Fruit fly (Drosophila melanogaster) whole organism, embryonic: ENCODE measurements around the gene Vps39.
A peak's percentile ranks its signal among the peaks of the same experiment; 100 is the strongest.

Source experiments
- Ada2b ChIP-seq: fragments of 200-800 bp; sonication (Bioruptor generic); IDR thresholded peaks from 2 replicates; pipeline ENCODE4 v1.3.6; 2022; ENCODE audit warnings: missing biosample characterization, missing genetic modification characterization
- BtbVII ChIP-seq: fragments of 200-800 bp; sonication (Bioruptor generic); optimal IDR thresholded peaks from 3 replicates; lab custom pipeline; 2017; ENCODE audit warnings: missing biosample characterization, mild to moderate bottlenecking, missing genetic modification characterization
- CG10462 ChIP-seq: fragments of 200-800 bp; sonication (Bioruptor generic); optimal IDR thresholded peaks from 2 replicates; lab custom pipeline; 2016; ENCODE audit warnings: missing biosample characterization, missing genetic modification characterization
- CG10543 ChIP-seq: fragments of 200-800 bp; sonication (Bioruptor generic); optimal IDR thresholded peaks from 3 replicates; lab custom pipeline; 2017; ENCODE audit warnings: missing biosample characterization, mild to moderate bottlenecking, missing genetic modification characterization, moderate library complexity
- CG11723 ChIP-seq: fragments of 200-800 bp; sonication (Bioruptor generic); optimal IDR thresholded peaks from 2 replicates; lab custom pipeline; 2017; ENCODE audit warnings: missing biosample characterization, mild to moderate bottlenecking, missing genetic modification characterization
- CG1233 ChIP-seq: fragments of 200-800 bp; sonication (Bioruptor generic); optimal IDR thresholded peaks from 4 replicates; lab custom pipeline; 2018; ENCODE audit warnings: missing biosample characterization, mild to moderate bottlenecking, missing genetic modification characterization
- CG12942 ChIP-seq: fragments of 200-800 bp; sonication (Bioruptor generic); optimal IDR thresholded peaks from 3 replicates; lab custom pipeline; 2016; ENCODE audit warnings: missing biosample characterization, missing genetic modification characterization
- CG15479 ChIP-seq: fragments of 200-800 bp; sonication (Bioruptor generic); optimal IDR thresholded peaks from 3 replicates; lab custom pipeline; 2019; ENCODE audit warnings: missing biosample characterization, mild to moderate bottlenecking, missing genetic modification characterization, moderate library complexity
- CG1647 ChIP-seq: fragments of 200-800 bp; sonication (Bioruptor generic); optimal IDR thresholded peaks from 3 replicates; lab custom pipeline; 2016; ENCODE audit warnings: missing biosample characterization, missing genetic modification characterization
- CG16813 ChIP-seq: fragments of 200-800 bp; sonication (Bioruptor generic); IDR thresholded peaks from 3 replicates; pipeline ENCODE4 v1.3.6; 2022; ENCODE audit warnings: missing biosample characterization, missing genetic modification characterization; ENCODE audit not compliant: partially characterized antibody
- CG18262 ChIP-seq: fragments of 200-800 bp; optimal IDR thresholded peaks from 3 replicates; lab custom pipeline; 2019; ENCODE audit warnings: missing biosample characterization, mild to moderate bottlenecking, missing genetic modification characterization, moderate library complexity
- CG18599 ChIP-seq: fragments of 200-800 bp; sonication (Bioruptor generic); optimal IDR thresholded peaks from 3 replicates; lab custom pipeline; 2017; ENCODE audit warnings: missing biosample characterization, missing genetic modification characterization, mild to moderate bottlenecking, moderate library complexity, missing genetic modification reagents
- CG3163 ChIP-seq: fragments of 200-800 bp; sonication (Bioruptor generic); optimal IDR thresholded peaks from 3 replicates; lab custom pipeline; 2016; ENCODE audit warnings: missing biosample characterization, missing genetic modification characterization
- CG33557 ChIP-seq: fragments of 200-800 bp; sonication (Bioruptor generic); optimal IDR thresholded peaks from 2 replicates; lab custom pipeline; 2019; ENCODE audit warnings: missing biosample characterization, mild to moderate bottlenecking, missing genetic modification characterization, moderate library complexity
- CG43689 ChIP-seq: fragments of 200-800 bp; sonication (Bioruptor generic); IDR thresholded peaks from 2 replicates; pipeline ENCODE4 v1.3.6; 2022; ENCODE audit warnings: missing biosample characterization, missing genetic modification characterization
- CG4404 ChIP-seq: fragments of 200-800 bp; sonication (Bioruptor generic); IDR thresholded peaks from 2 replicates; pipeline ENCODE4 v1.3.6; 2022; ENCODE audit warnings: missing biosample characterization, missing genetic modification characterization
- CG4854 ChIP-seq: fragments of 200-800 bp; sonication (Bioruptor generic); optimal IDR thresholded peaks from 2 replicates; lab custom pipeline; 2016; ENCODE audit warnings: missing biosample characterization, missing genetic modification characterization, inconsistent platforms
- CG5245 ChIP-seq: fragments of 200-800 bp; sonication (Bioruptor generic); optimal IDR thresholded peaks from 3 replicates; lab custom pipeline; 2016; ENCODE audit warnings: missing biosample characterization, missing genetic modification characterization
- CG6254 ChIP-seq: fragments of 200-800 bp; sonication (Bioruptor generic); optimal IDR thresholded peaks from 3 replicates; lab custom pipeline; 2017; ENCODE audit warnings: mild to moderate bottlenecking, missing biosample characterization, missing genetic modification reagents, missing genetic modification characterization
- CG6272 ChIP-seq: fragments of 200-800 bp; sonication (Bioruptor generic); IDR thresholded peaks from 2 replicates; pipeline ENCODE4 v1.3.6; 2022; ENCODE audit warnings: missing biosample characterization, missing genetic modification characterization
- CG6765 ChIP-seq: fragments of 200-800 bp; sonication (Bioruptor generic); optimal IDR thresholded peaks from 3 replicates; lab custom pipeline; 2017; ENCODE audit warnings: missing biosample characterization, mild to moderate bottlenecking, missing genetic modification characterization
- CG8359 ChIP-seq: fragments of 200-800 bp; sonication (Bioruptor generic); optimal IDR thresholded peaks from 2 replicates; lab custom pipeline; 2017; ENCODE audit warnings: missing biosample characterization, mild to moderate bottlenecking, missing genetic modification characterization, borderline replicate concordance
- Deaf1 ChIP-seq: fragments of 200-800 bp; optimal IDR thresholded peaks from 3 replicates; lab custom pipeline; 2019; ENCODE audit warnings: missing biosample characterization, mild to moderate bottlenecking, missing genetic modification characterization, moderate library complexity
- E2f1 ChIP-seq: fragments of 200-800 bp; sonication (Bioruptor generic); IDR thresholded peaks from 2 replicates; pipeline ENCODE4 v1.3.6; 2022; ENCODE audit warnings: missing biosample characterization, missing genetic modification characterization
- HLHmδ ChIP-seq: fragments of 200-800 bp; sonication (Bioruptor generic); optimal IDR thresholded peaks from 2 replicates; lab custom pipeline; 2018; ENCODE audit warnings: missing biosample characterization, mild to moderate bottlenecking, missing genetic modification characterization, moderate library complexity
- Hr3 ChIP-seq: fragments of 200-800 bp; sonication (Bioruptor generic); optimal IDR thresholded peaks from 3 replicates; lab custom pipeline; 2016; ENCODE audit warnings: missing biosample characterization, missing genetic modification characterization
- Lhr ChIP-seq: fragments of 200-800 bp; sonication (Bioruptor generic); optimal IDR thresholded peaks from 3 replicates; lab custom pipeline; 2017; ENCODE audit warnings: mild to moderate bottlenecking, missing biosample characterization, missing genetic modification reagents, missing genetic modification characterization
- MESR4 ChIP-seq: fragments of 200-800 bp; sonication (Bioruptor generic); optimal IDR thresholded peaks from 2 replicates; lab custom pipeline; 2018; ENCODE audit warnings: missing biosample characterization, mild to moderate bottlenecking, missing genetic modification characterization, moderate library complexity
- Max ChIP-seq: fragments of 200-800 bp; sonication (Bioruptor generic); optimal IDR thresholded peaks from 2 replicates; lab custom pipeline; 2016; ENCODE audit warnings: missing biosample characterization, mild to moderate bottlenecking, missing genetic modification characterization
- Nf-YA ChIP-seq: fragments of 200-800 bp; sonication (Bioruptor generic); IDR thresholded peaks from 2 replicates; pipeline ENCODE4 v1.3.6; 2022; ENCODE audit warnings: missing biosample characterization, missing genetic modification characterization
- Nf-YB ChIP-seq: fragments of 200-800 bp; sonication (Bioruptor generic); optimal IDR thresholded peaks from 3 replicates; lab custom pipeline; 2019; ENCODE audit warnings: missing biosample characterization, mild to moderate bottlenecking, missing genetic modification characterization, moderate library complexity
- Nf-YC ChIP-seq: fragments of 200-800 bp; optimal IDR thresholded peaks from 3 replicates; lab custom pipeline; 2019; ENCODE audit warnings: missing biosample characterization, mild to moderate bottlenecking, missing genetic modification characterization, moderate library complexity
- Sin3A ChIP-seq: fragments of >200 bp; optimal IDR thresholded peaks from 2 replicates; lab custom pipeline; 2018
- bsh ChIP-seq, 2 experiments: fragments of 200-800 bp; sonication (Bioruptor generic); optimal IDR thresholded peaks; 2 replicates each; lab custom pipeline; 2017 to 2018; ENCODE audit warnings: mild to moderate bottlenecking in 2 of 2, missing biosample characterization in 2 of 2, missing genetic modification characterization in 2 of 2, moderate library complexity in 1 of 2
- cg ChIP-seq: fragments of 200-800 bp; sonication (Bioruptor generic); optimal IDR thresholded peaks from 3 replicates; lab custom pipeline; 2019; ENCODE audit warnings: missing biosample characterization, mild to moderate bottlenecking, missing genetic modification characterization, moderate library complexity
- dm ChIP-seq: fragments of 200-800 bp; sonication (Bioruptor generic); optimal IDR thresholded peaks from 3 replicates; lab custom pipeline; 2016; ENCODE audit warnings: missing biosample characterization, missing genetic modification characterization
- dysf ChIP-seq: fragments of 200-800 bp; sonication (Bioruptor generic); IDR thresholded peaks from 3 replicates; pipeline ENCODE4 v1.3.6; 2022; ENCODE audit warnings: missing biosample characterization, missing genetic modification characterization
- fd3F ChIP-seq: fragments of 200-800 bp; sonication (Bioruptor generic); optimal IDR thresholded peaks from 2 replicates; lab custom pipeline; 2018; ENCODE audit warnings: missing biosample characterization, mild to moderate bottlenecking, missing genetic modification characterization, moderate library complexity
- ftz-f1 ChIP-seq: fragments of 200-800 bp; sonication (Bioruptor generic); optimal IDR thresholded peaks from 2 replicates; lab custom pipeline; 2016; ENCODE audit warnings: missing biosample characterization, missing genetic modification characterization
- gro ChIP-seq: fragments of 200-800 bp; sonication (Bioruptor generic); optimal IDR thresholded peaks from 2 replicates; lab custom pipeline; 2016; ENCODE audit warnings: missing biosample characterization, missing genetic modification characterization
- hkb ChIP-seq, 2 experiments: fragments of 200-800 bp in 1 of 2; fragments of >200 bp in 1 of 2; sonication (Bioruptor generic) in 1 of 2; IDR thresholded peaks in 1 of 2; optimal IDR thresholded peaks in 1 of 2; 2 replicates each; pipeline versions ENCODE4 v1.3.6 to Lab custom; 2017 to 2022; ENCODE audit warnings: missing biosample characterization in 1 of 2, missing genetic modification characterization in 1 of 2
- ind ChIP-seq: fragments of 200-800 bp; sonication (Bioruptor generic); optimal IDR thresholded peaks from 3 replicates; lab custom pipeline; 2016; ENCODE audit warnings: missing biosample characterization, missing genetic modification characterization
- lbe ChIP-seq: fragments of 200-800 bp; sonication (Bioruptor generic); optimal IDR thresholded peaks from 2 replicates; lab custom pipeline; 2016; ENCODE audit warnings: missing biosample characterization, mild to moderate bottlenecking, missing genetic modification characterization
- seq ChIP-seq: fragments of 200-800 bp; sonication (Bioruptor generic); IDR thresholded peaks from 2 replicates; pipeline ENCODE4 v1.3.6; 2022; ENCODE audit warnings: missing biosample characterization, missing genetic modification characterization
- sob ChIP-seq: fragments of 200-800 bp; sonication (Bioruptor generic); IDR thresholded peaks from 2 replicates; pipeline ENCODE4 v1.3.6; 2022; ENCODE audit warnings: missing biosample characterization, missing genetic modification characterization
- sr ChIP-seq: fragments of 200-800 bp; sonication (Bioruptor generic); IDR thresholded peaks from 3 replicates; pipeline ENCODE4 v1.3.6; 2022; ENCODE audit warnings: missing biosample characterization, missing genetic modification characterization
- tgo ChIP-seq: fragments of 200-800 bp; sonication (Bioruptor generic); IDR thresholded peaks from 3 replicates; pipeline ENCODE4 v1.3.6; 2022; ENCODE audit warnings: missing biosample characterization, missing genetic modification characterization
- vvl ChIP-seq: fragments of 200-800 bp; sonication (Bioruptor generic); IDR thresholded peaks from 2 replicates; pipeline ENCODE4 v1.3.6; 2022; ENCODE audit warnings: missing biosample characterization, missing genetic modification characterization

The Vps39 gene

dm6 chr3R:18267489-18267888 is 6.8 kb downstream of the Vps39 start, which contains the start of gene CG18599 (continued):
- 0 out of 2 replicates have a peak, but pooled peaks have one; percentile 20 for TF ChIP-seq Nf-YA (GFP tag; lab: Robert Waterston, UW)
- TF ChIP-seq CG6254 (GFP tag; lab: Kevin White, UChicago) = no peak
- no peak for TF ChIP-seq fd3F (GFP tag; lab: Kevin White, UChicago)
- no peak for TF ChIP-seq ftz-f1 (GFP tag; lab: Kevin White, UChicago)
- TF ChIP-seq CG10462 (GFP tag; lab: Kevin White, UChicago) = no peak
- no peak for TF ChIP-seq Ada2b (GFP tag; lab: Robert Waterston, UW)
- peak; percentile 33 for TF ChIP-seq cg
- 0 out of 2 replicates have a peak, but pooled peaks have one; percentile 25 for TF ChIP-seq CG6272 (GFP tag; lab: Robert Waterston, UW)
- TF ChIP-seq Deaf1 = no peak
- no peak for TF ChIP-seq sr (GFP tag; lab: Robert Waterston, UW)
- peak; percentile 9; the same call in 1 of the 2 replicates for TF ChIP-seq CG43689 (GFP tag; lab: Robert Waterston, UW)
- no peak for TF ChIP-seq Max (GFP tag; lab: Kevin White, UChicago)
- TF ChIP-seq CG18262 (tag; lab: Kevin White, UChicago) = no peak
- no peak for TF ChIP-seq bsh (GFP tag; optimal IDR thresholded peaks at IDR 0.05; lab: Kevin White, UChicago)
- peak; percentile 19; the same call in 1 of the 2 replicates for TF ChIP-seq CG4404 (GFP tag; lab: Robert Waterston, UW)
- TF ChIP-seq lbe (GFP tag; lab: Kevin White, UChicago) = no peak

- TF ChIP-seq Nf-YB (peak; percentile 94), ind (GFP tag; lab: Kevin White, UChicago) (no peak), CG3163 (GFP tag; lab: Kevin White, UChicago) (no peak), tgo (GFP tag; lab: Robert Waterston, UW) (no peak), CG10543 (GFP tag; lab: Kevin White, UChicago) (no peak), CG1647 (GFP tag; lab: Kevin White, UChicago) (no peak), seq (GFP tag; lab: Robert Waterston, UW) (peak; percentile 51; the same call in 1 of the 2 replicates), Nf-YA (GFP tag; lab: Robert Waterston, UW) (no peak), Nf-YC (peak; percentile 93)
Observed at dm6 chr3R:18266665-18267064, 7.6 kb downstream of the Vps39 start.

- no peak for TF ChIP-seq CG12942 (GFP tag; lab: Kevin White, UChicago)
- no peak for TF ChIP-seq Hr3
- no peak for TF ChIP-seq CG15479 (GFP tag; lab: Kevin White, UChicago)
- no peak for TF ChIP-seq vvl
- TF ChIP-seq CG6765 (GFP tag; lab: Kevin White, UChicago) = no peak
- peak; percentile 11 for TF ChIP-seq cg
- no peak for TF ChIP-seq Lhr (GFP tag; lab: Kevin White, UChicago)
- TF ChIP-seq dm (GFP tag; lab: Kevin White, UChicago) = no peak
- TF ChIP-seq hkb (optimal IDR thresholded peaks at IDR 0.05; lab: Kevin White, UChicago) = no peak
- TF ChIP-seq hkb (GFP tag; IDR thresholded peaks at IDR 0.05; lab: Robert Waterston, UW) = no peak
- no peak for TF ChIP-seq BtbVII (GFP tag; lab: Kevin White, UChicago)
- TF ChIP-seq CG3163 (GFP tag; lab: Kevin White, UChicago) = peak; percentile 42
- no peak for TF ChIP-seq gro (GFP tag; lab: Kevin White, UChicago)
- no peak for TF ChIP-seq CG4404 (GFP tag; lab: Robert Waterston, UW)
- no peak for TF ChIP-seq CG8359 (GFP tag; lab: Kevin White, UChicago)
- no peak for TF ChIP-seq dysf (GFP tag; lab: Robert Waterston, UW)
- no peak for TF ChIP-seq CG16813 (GFP tag; lab: Robert Waterston, UW)
- TF ChIP-seq Sin3A (lab: Kevin White, UChicago) = no peak
- TF ChIP-seq CG18599 (GFP tag; lab: Kevin White, UChicago) = peak; percentile 6
- no peak for TF ChIP-seq CG33557 (GFP tag; lab: Kevin White, UChicago)
- TF ChIP-seq sob (GFP tag; lab: Robert Waterston, UW) = no peak
- no peak for TF ChIP-seq CG4854 (GFP tag; lab: Kevin White, UChicago)
- TF ChIP-seq MESR4 (GFP tag; lab: Kevin White, UChicago) = no peak
- no peak for TF ChIP-seq CG5245
- no peak for TF ChIP-seq CG1233
- TF ChIP-seq CG11723 (GFP tag; lab: Kevin White, UChicago) = no peak
- TF ChIP-seq HLHmδ (GFP tag; lab: Kevin White, UChicago) = no peak
- TF ChIP-seq E2f1 = no peak
Observed at dm6 chr3R:18265275-18265674, 9.0 kb downstream of the Vps39 start.
